Fruit fly (Drosophila melanogaster) Kc167 (cell line): Measurements from ENCODE around the gene cold.

ENCODE experiments used
- Myc ChIP-seq: fragments of >200 bp; optimal IDR thresholded peaks from 2 replicates; lab custom pipeline; 2017; ENCODE audit warnings: missing external identifiers
- Sin3A ChIP-seq: fragments of >200 bp; optimal IDR thresholded peaks from 2 replicates; lab custom pipeline; 2018; ENCODE audit warnings: missing external identifiers
- h ChIP-seq: fragments of >200 bp; optimal IDR thresholded peaks from 3 replicates; lab custom pipeline; 2018; ENCODE audit warnings: missing external identifiers
- insv ChIP-seq: fragments of >200 bp; optimal IDR thresholded peaks from 3 replicates; lab custom pipeline; 2018; ENCODE audit warnings: missing external identifiers
- psq ChIP-seq: fragments of >200 bp; optimal IDR thresholded peaks from 2 replicates; lab custom pipeline; 2017; ENCODE audit warnings: missing external identifiers
- ttk ChIP-seq: sonication (Bioruptor generic); optimal IDR thresholded peaks from 2 replicates; lab custom pipeline; 2017; ENCODE audit warnings: missing external identifiers

cold gene

dm6 chr2L:615023-615422 is 40.9 kb downstream of the cold start:
- TF ChIP-seq h (lab: Kevin White, UChicago), result no peak
- no peak for TF ChIP-seq ttk (lab: Kevin White, UChicago)
- TF ChIP-seq insv (lab: Kevin White, UChicago), result no peak
- TF ChIP-seq Sin3A (lab: Kevin White, UChicago), result no peak
- no peak for TF ChIP-seq psq (lab: Kevin White, UChicago)
- no peak for TF ChIP-seq Myc (lab: Kevin White, UChicago)

dm6 chr2L:619739-620138 is 45.6 kb downstream of the cold start:
- TF ChIP-seq insv (lab: Kevin White, UChicago), result no peak

- TF ChIP-seq Myc (lab: Kevin White, UChicago) (no peak), h (lab: Kevin White, UChicago) (no peak), psq (lab: Kevin White, UChicago) (no peak), insv (lab: Kevin White, UChicago) (no peak), ttk (lab: Kevin White, UChicago) (no peak), Sin3A (lab: Kevin White, UChicago) (no peak)
Observed at dm6 chr2L:621101-621500, 47.0 kb downstream of the cold start, which contains the start of gene lectin-21Cb. Gene lectin-21Cb, minus strand, starts transcription at chr2L:621201.

dm6 chr2L:623210-623873 is 49.3 kb downstream of the cold start:
- no peak for TF ChIP-seq Myc (lab: Kevin White, UChicago)
- TF ChIP-seq psq (lab: Kevin White, UChicago), result no peak
- no peak for TF ChIP-seq insv (lab: Kevin White, UChicago)
- TF ChIP-seq Sin3A (lab: Kevin White, UChicago), result no peak
- TF ChIP-seq h (lab: Kevin White, UChicago), result no peak
- no peak for TF ChIP-seq ttk (lab: Kevin White, UChicago)

DNA sequence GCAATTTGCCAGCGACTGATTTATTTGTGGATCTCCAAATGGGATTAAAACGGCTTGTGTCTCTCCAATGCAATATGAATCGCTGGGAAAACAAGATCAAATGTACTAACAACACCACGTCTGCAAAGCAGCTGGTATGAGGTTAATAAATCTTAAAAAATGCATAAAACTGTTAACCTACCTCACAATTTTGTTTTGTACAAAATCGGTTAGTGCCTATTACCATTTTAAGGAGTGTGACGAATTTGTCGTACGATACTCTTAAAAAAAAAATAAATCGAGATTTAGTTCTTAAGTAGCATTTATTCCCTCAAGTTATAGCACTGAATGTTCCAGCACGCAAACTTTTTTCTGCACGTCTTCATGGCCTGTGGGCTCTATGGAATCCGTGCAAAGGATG is 50.2 kb downstream of the cold start, which contains the start of gene lectin-21Ca:
lectin-21Ca (plus strand) TSS at position 301 of the 400 bp plus-strand sequence.
- TF ChIP-seq ttk (lab: Kevin White, UChicago) (no peak), psq (lab: Kevin White, UChicago) (no peak)
